Fruit fly (Drosophila melanogaster): ENCODE measurements around the gene Gfat1.

The Gfat1 gene

DNA sequence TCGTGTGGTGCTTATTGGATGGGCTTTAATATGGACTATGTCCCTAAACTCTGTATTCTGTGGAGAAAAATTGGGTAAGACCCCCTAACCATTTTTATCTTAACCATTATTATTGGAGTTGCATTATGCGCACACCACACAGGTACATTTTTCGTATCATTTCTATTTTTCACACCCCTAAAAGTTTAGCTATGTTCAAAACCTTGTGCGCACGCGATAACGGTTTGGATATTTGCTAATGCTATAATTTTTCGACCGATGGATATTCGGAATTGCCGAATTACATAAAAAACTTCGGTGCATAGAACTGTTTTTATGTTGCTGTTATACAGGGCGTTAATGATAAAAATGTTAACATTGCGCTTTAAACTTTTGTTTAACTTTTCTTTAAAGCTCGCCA is 44.5 kb upstream of the Gfat1 start (continued):
- TF ChIP-seq CG11560 (tag; IDR thresholded peaks at IDR 0.05), result no peak
- TF ChIP-seq sqz (GFP tag; optimal IDR thresholded peaks at IDR 0.05), result no peak
- no peak for TF ChIP-seq gsb-n (tag; optimal IDR thresholded peaks at IDR 0.05)
- TF ChIP-seq cas (GFP tag; IDR thresholded peaks at IDR 0.05), result no peak
- no peak for TF ChIP-seq lola (GFP tag; optimal IDR thresholded peaks at IDR 0.05)
- TF ChIP-seq CG13894 (tag; optimal IDR thresholded peaks at IDR 0.05), result peak; percentile 48
- TF ChIP-seq gem (tag; optimal IDR thresholded peaks at IDR 0.05), result no peak
- TF ChIP-seq gce (GFP tag; IDR thresholded peaks at IDR 0.05), result no peak
- no peak for TF ChIP-seq tgo (GFP tag; IDR thresholded peaks at IDR 0.05)
- no peak for TF ChIP-seq CoRest (tag; optimal IDR thresholded peaks at IDR 0.05)
- TF ChIP-seq CG17912 (GFP tag; optimal IDR thresholded peaks at IDR 0.05), result no peak
- no peak for TF ChIP-seq bigmax (GFP tag; optimal IDR thresholded peaks at IDR 0.05)

DNA sequence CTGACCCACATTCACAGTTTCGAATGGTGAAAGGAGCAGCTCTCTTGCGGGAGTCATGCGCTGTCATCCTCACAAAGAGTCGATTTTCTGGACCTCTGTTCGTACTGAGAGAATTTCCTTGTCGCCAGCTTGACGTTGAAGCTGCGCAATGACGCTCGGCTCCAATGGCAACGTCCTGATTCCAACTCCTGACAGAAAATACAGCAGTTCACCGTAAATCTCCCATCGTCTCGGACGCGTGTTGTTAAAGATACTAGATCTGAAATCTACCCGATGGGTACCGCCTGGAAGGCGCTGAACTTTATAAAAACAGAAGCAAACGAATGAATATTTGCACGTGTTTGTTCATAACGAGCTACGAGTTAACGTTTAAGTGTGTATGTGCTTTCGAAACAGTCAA is 42.4 kb upstream of the Gfat1 start:
- peak; percentile 65 for TF ChIP-seq CG3163 (GFP tag; optimal IDR thresholded peaks at IDR 0.05)
- no peak for TF ChIP-seq Mad (GFP tag; optimal IDR thresholded peaks at IDR 0.05)
- TF ChIP-seq Deaf1 (tag; optimal IDR thresholded peaks at IDR 0.05), result peak; percentile 54
- peak; percentile 1 for TF ChIP-seq Hmr (GFP tag; optimal IDR thresholded peaks at IDR 0.05)
- peak; percentile 82 for TF ChIP-seq ewg (GFP tag; optimal IDR thresholded peaks at IDR 0.05)
- peak; percentile 10 to 46 for TF ChIP-seq Trl (optimal IDR thresholded peaks at IDR 0.05)
- TF ChIP-seq Trl (GFP tag; optimal IDR thresholded peaks at IDR 0.05), result no peak
- TF ChIP-seq jigr1 (GFP tag; IDR thresholded peaks at IDR 0.05), result no peak
- no peak for TF ChIP-seq CG9215 (GFP tag; IDR thresholded peaks at IDR 0.05)
- peak; percentile 40 for TF ChIP-seq sens (GFP tag)
- TF ChIP-seq CG34224 (GFP tag; IDR thresholded peaks at IDR 0.05; ENCODE audit: partially characterized antibody), result 0 out of 3 replicates have a peak, but pooled peaks have one; percentile 17
- TF ChIP-seq zen2 (GFP tag; IDR thresholded peaks at IDR 0.05; ENCODE audit: partially characterized antibody), result peak; percentile 27; the same call in 1 of the 3 replicates
- TF ChIP-seq crol (GFP tag; IDR thresholded peaks at IDR 0.05), result no peak
- TF ChIP-seq CG13894 (tag; optimal IDR thresholded peaks at IDR 0.05), result peak; percentile 60

DNA sequence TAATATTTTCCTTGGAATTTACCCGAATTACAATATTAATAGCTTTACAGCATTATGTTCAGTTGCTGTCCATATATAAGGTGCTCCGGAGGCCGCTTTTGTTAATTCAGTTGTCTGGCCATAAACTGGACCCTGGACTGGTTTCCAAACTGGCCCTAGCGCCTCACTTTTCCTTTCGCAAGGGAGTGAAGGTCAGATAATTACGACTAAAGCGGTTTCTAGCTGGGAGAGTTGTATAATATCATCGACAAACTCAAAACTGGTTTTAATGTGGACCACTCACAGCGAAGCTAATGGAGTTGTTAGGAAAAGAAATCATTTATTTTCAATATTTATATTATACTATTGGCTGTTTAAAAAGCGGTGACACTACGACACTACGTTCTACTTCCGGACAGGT is 1.3 kb downstream of the Gfat1 start:
- TF ChIP-seq CG10321 (GFP tag; IDR thresholded peaks at IDR 0.05) (no peak), Chrac-16 (GFP tag; optimal IDR thresholded peaks at IDR 0.05) (no peak), CG10209 (GFP tag; optimal IDR thresholded peaks at IDR 0.05) (no peak), CG14860 (GFP tag; IDR thresholded peaks at IDR 0.05; ENCODE audit: partially characterized antibody) (no peak), CG10979 (tag; optimal IDR thresholded peaks at IDR 0.05) (no peak), CG12769 (tag; optimal IDR thresholded peaks at IDR 0.05) (peak; percentile 72), gcm (GFP tag; optimal IDR thresholded peaks at IDR 0.05) (no peak), CG2116 (GFP tag; optimal IDR thresholded peaks at IDR 0.05) (no peak), CG12659 (GFP tag; optimal IDR thresholded peaks at IDR 0.05) (no peak), GATAe (GFP tag; conservative IDR thresholded peaks at IDR 0.05) (no peak), CG13894 (tag; optimal IDR thresholded peaks at IDR 0.05) (peak; percentile 10), usp (GFP tag; optimal IDR thresholded peaks at IDR 0.05) (no peak), dm (GFP tag; optimal IDR thresholded peaks at IDR 0.05) (no peak), zen2 (GFP tag; IDR thresholded peaks at IDR 0.05; ENCODE audit: partially characterized antibody) (no peak), mld (GFP tag; IDR thresholded peaks at IDR 0.05; ENCODE audit: partially characterized antibody) (peak; percentile 94), CG17385 (GFP tag; optimal IDR thresholded peaks at IDR 0.05) (no peak), crp (GFP tag; optimal IDR thresholded peaks at IDR 0.05) (no peak), croc (GFP tag; conservative IDR thresholded peaks at IDR 0.05) (no peak), CG16815 (GFP tag; optimal IDR thresholded peaks at IDR 0.05) (no peak), MESR4 (GFP tag; optimal IDR thresholded peaks at IDR 0.05) (no peak), CG3847 (GFP tag; IDR thresholded peaks at IDR 0.05) (no peak), Eip74EF (GFP tag; optimal IDR thresholded peaks at IDR 0.05) (peak in 1 of 2 experiments; percentile 39), abd-A (tag; optimal IDR thresholded peaks at IDR 0.05) (peak; percentile 36), ken (GFP tag; IDR thresholded peaks at IDR 0.05) (no peak), CG2199 (GFP tag; IDR thresholded peaks at IDR 0.05) (0 out of 3 replicates have a peak, but pooled peaks have one; percentile 19), CG4282 (GFP tag; optimal IDR thresholded peaks at IDR 0.05) (no peak)
